Fruit fly (Drosophila melanogaster): ENCODE results near the gene CG13712.

dm6 chr3L:4745143-4745542, 35.5 kb upstream of the CG13712 start:
- TF ChIP-seq NC2α (GFP tag; optimal IDR thresholded peaks at IDR 0.05), result no peak
- no peak for TF ChIP-seq caup (GFP tag; optimal IDR thresholded peaks at IDR 0.05; ENCODE audit: severe bottlenecking)
- no peak for TF ChIP-seq CG8944 (GFP tag; optimal IDR thresholded peaks at IDR 0.05)
- TF ChIP-seq CG8281 (tag; optimal IDR thresholded peaks at IDR 0.05), result no peak
- TF ChIP-seq Taf1 (GFP tag; IDR thresholded peaks at IDR 0.05), result no peak

Measured in whole organism, embryonic.